Fruit fly (Drosophila melanogaster): ENCODE data around the gene tHMG2.

DNA sequence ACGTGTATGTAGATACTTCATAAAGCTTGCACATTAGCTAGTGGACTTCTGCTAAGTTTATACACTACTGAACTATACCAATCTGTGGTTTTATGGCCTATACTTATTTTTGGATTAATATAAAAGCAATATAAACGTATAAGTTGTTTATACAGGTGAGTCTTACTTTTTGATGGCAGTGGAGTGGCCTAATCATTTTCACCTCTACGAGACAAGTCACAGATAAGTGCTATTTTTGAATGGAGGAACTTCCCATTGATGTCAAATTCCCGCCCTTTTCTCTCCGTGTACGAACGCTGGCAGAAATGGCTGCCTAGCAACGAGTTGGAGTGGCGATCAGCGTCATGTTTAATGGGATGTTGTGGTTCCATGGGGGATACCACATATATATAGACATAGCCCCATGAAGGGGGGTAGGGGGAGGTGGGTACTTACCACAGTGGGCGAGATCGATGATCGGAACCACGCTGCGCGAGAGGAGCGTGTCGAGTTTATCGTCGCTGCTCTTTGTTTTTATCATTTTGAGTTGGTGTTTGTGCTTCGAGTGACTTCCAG lies 33.7 kb downstream of the tHMG2 start:
- TF ChIP-seq CG13775 (GFP tag; optimal IDR thresholded peaks at IDR 0.05) (peak; percentile 20), nmo (GFP tag; optimal IDR thresholded peaks at IDR 0.05) (peak; percentile 42)
